Worm (Caenorhabditis elegans) whole organism, young adult: ENCODE measurements around the gene asp-2.

ENCODE experiments used
- F23B12.7 ChIP-seq: sonication (generic microtip); optimal IDR thresholded peaks from 2 replicates; lab custom pipeline; 2017; ENCODE audit warnings: missing genetic modification characterization, mild to moderate bottlenecking, missing compliant biosample characterization, antibody characterized with exemption, moderate library complexity; ENCODE audit not compliant: insufficient read depth
- F49E8.2 ChIP-seq: sonication (generic microtip); optimal IDR thresholded peaks from 3 replicates; lab custom pipeline; 2017; ENCODE audit warnings: missing genetic modification characterization, mild to moderate bottlenecking, missing compliant biosample characterization, antibody characterized with exemption, moderate library complexity; ENCODE audit not compliant: insufficient read depth
- K12H6.12 ChIP-seq: fragments of 200-800 bp; sonication (Bioruptor generic); optimal IDR thresholded peaks from 2 replicates; lab custom pipeline; 2018; ENCODE audit warnings: mild to moderate bottlenecking, missing genetic modification characterization, missing compliant biosample characterization
- Y56A3A.18 ChIP-seq: fragments of 200-800 bp; sonication (Bioruptor generic); IDR thresholded peaks from 2 replicates; pipeline ENCODE4 v1.3.6; 2022; ENCODE audit warnings: missing genetic modification reagents, missing genetic modification characterization, missing compliant biosample characterization
- Y95B8A.8 ChIP-seq: fragments of 200-800 bp; sonication (Bioruptor generic); IDR thresholded peaks from 2 replicates; pipeline ENCODE4 v1.3.6; 2022; ENCODE audit warnings: missing genetic modification reagents, missing genetic modification characterization, missing compliant biosample characterization
- ceh-27 ChIP-seq: fragments of 200-800 bp; sonication (Bioruptor generic); optimal IDR thresholded peaks from 2 replicates; lab custom pipeline; 2018; ENCODE audit warnings: mild to moderate bottlenecking, missing genetic modification characterization, moderate library complexity, missing compliant biosample characterization
- ceh-40 ChIP-seq: fragments of 200-800 bp; sonication (Bioruptor generic); IDR thresholded peaks from 2 replicates; pipeline ENCODE4 v1.3.6; 2022; ENCODE audit warnings: missing genetic modification characterization, missing compliant biosample characterization
- dpff-1 ChIP-seq: sonication (generic microtip); optimal IDR thresholded peaks from 2 replicates; lab custom pipeline; 2017; ENCODE audit warnings: mild to moderate bottlenecking, missing genetic modification characterization, missing compliant biosample characterization
- dpl-1 ChIP-seq: fragments of 150-350 bp; optimal IDR thresholded peaks from 2 replicates; lab custom pipeline; 2014; ENCODE audit warnings: missing biosample characterization, missing genetic modification reagents, missing genetic modification characterization
- efl-1 ChIP-seq: fragments of 150-350 bp; optimal IDR thresholded peaks from 2 replicates; lab custom pipeline; 2014; ENCODE audit warnings: missing biosample characterization, missing genetic modification reagents, missing genetic modification characterization
- hlh-26 ChIP-seq: fragments of 200-800 bp; sonication (Bioruptor generic); conservative IDR thresholded peaks from 2 replicates; pipeline ENCODE4 v1.3.6; 2022; ENCODE audit warnings: missing genetic modification reagents, missing genetic modification characterization, missing compliant biosample characterization
- hmg-1.2 ChIP-seq: fragments of 200-800 bp; sonication (Bioruptor generic); IDR thresholded peaks from 2 replicates; pipeline ENCODE4 v1.3.6; 2022; ENCODE audit warnings: missing genetic modification reagents, missing genetic modification characterization, missing compliant biosample characterization
- hrde-1 ChIP-seq: sonication (generic microtip); optimal IDR thresholded peaks from 2 replicates; lab custom pipeline; 2016; ENCODE audit warnings: missing genetic modification characterization, mild to moderate bottlenecking, missing compliant biosample characterization, moderate library complexity, missing genotype, missing genetic modification reagents, borderline replicate concordance
- lin-35 ChIP-seq, 3 experiments: fragments of 150-350 bp in 2 of 3; sonication (generic microtip) in 1 of 3; optimal IDR thresholded peaks; 2 replicates each; lab custom pipeline; 2014 to 2018; ENCODE audit warnings: missing biosample characterization in 3 of 3, missing genetic modification characterization in 3 of 3, missing genetic modification reagents in 3 of 3
- lin-54 ChIP-seq: fragments of 200-800 bp; sonication (Bioruptor generic); optimal IDR thresholded peaks from 2 replicates; lab custom pipeline; 2018; ENCODE audit warnings: mild to moderate bottlenecking, missing genetic modification characterization, missing compliant biosample characterization
- lsl-1 ChIP-seq: fragments of 200-800 bp; sonication (Bioruptor generic); optimal IDR thresholded peaks from 2 replicates; lab custom pipeline; 2018; ENCODE audit warnings: mild to moderate bottlenecking, missing genetic modification characterization, moderate library complexity, missing compliant biosample characterization
- madf-3 ChIP-seq: fragments of 200-800 bp; sonication (Bioruptor generic); IDR thresholded peaks from 2 replicates; pipeline ENCODE4 v1.3.6; 2022; ENCODE audit warnings: missing genetic modification reagents, missing genetic modification characterization, missing compliant biosample characterization
- madf-6 ChIP-seq: fragments of 200-800 bp; sonication (Bioruptor generic); IDR thresholded peaks from 2 replicates; pipeline ENCODE4 v1.3.6; 2022; ENCODE audit warnings: missing genetic modification reagents, missing genetic modification characterization, missing compliant biosample characterization
- mcd-1 ChIP-seq: fragments of 200-800 bp; sonication (Bioruptor generic); IDR thresholded peaks from 2 replicates; pipeline ENCODE4 v1.3.6; 2022; ENCODE audit warnings: missing genetic modification reagents, missing genetic modification characterization, missing compliant biosample characterization
- mes-4 ChIP-seq: sonication (generic microtip); optimal IDR thresholded peaks from 2 replicates; lab custom pipeline; 2016; ENCODE audit warnings: missing genotype, missing genetic modification characterization, missing compliant biosample characterization
- nhr-27 ChIP-seq: fragments of 200-800 bp; sonication (Bioruptor generic); optimal IDR thresholded peaks from 2 replicates; lab custom pipeline; 2018; ENCODE audit warnings: mild to moderate bottlenecking, missing genetic modification characterization, moderate library complexity, missing compliant biosample characterization
- nhr-80 ChIP-seq: sonication (generic microtip); optimal IDR thresholded peaks from 2 replicates; lab custom pipeline; 2016; ENCODE audit warnings: missing genetic modification characterization, missing compliant biosample characterization
- rec-8 ChIP-seq, 2 experiments: sonication (generic microtip); optimal IDR thresholded peaks; 2 replicates each; lab custom pipeline; 2016; ENCODE audit warnings: mild to moderate bottlenecking in 2 of 2, missing genetic modification characterization in 2 of 2, missing genetic modification reagents in 2 of 2, missing genotype in 2 of 2, missing biosample characterization in 1 of 2, missing compliant biosample characterization in 1 of 2, moderate library complexity in 1 of 2
- snpc-1.3 ChIP-seq: sonication (generic microtip); optimal IDR thresholded peaks from 2 replicates; lab custom pipeline; 2017; ENCODE audit warnings: missing genetic modification characterization, mild to moderate bottlenecking, missing compliant biosample characterization, antibody characterized with exemption, moderate library complexity, missing genotype, missing genetic modification reagents; ENCODE audit not compliant: insufficient read depth
- snpc-3.4 ChIP-seq: sonication (generic microtip); optimal IDR thresholded peaks from 2 replicates; lab custom pipeline; 2017; ENCODE audit warnings: missing genetic modification characterization, mild to moderate bottlenecking, missing compliant biosample characterization, antibody characterized with exemption, moderate library complexity, missing genotype, missing genetic modification reagents
- snpc-4 ChIP-seq, 5 experiments: fragments of 150-350 bp in 1 of 5; sonication (generic microtip) in 4 of 5; optimal IDR thresholded peaks; 2 replicates each; lab custom pipeline; 2014 to 2018; ENCODE audit warnings: missing genetic modification characterization in 5 of 5, missing biosample characterization in 3 of 5, antibody characterized with exemption in 2 of 5, mild to moderate bottlenecking in 2 of 5, missing compliant biosample characterization in 2 of 5, missing genotype in 2 of 5, moderate library complexity in 2 of 5, missing genetic modification reagents in 1 of 5
- tbp1 ChIP-seq: fragments of 200-800 bp; sonication (Bioruptor generic); optimal IDR thresholded peaks from 2 replicates; lab custom pipeline; 2018; ENCODE audit warnings: mild to moderate bottlenecking, missing genetic modification characterization, missing compliant biosample characterization
- unc-62 ChIP-seq: fragments of 150-350 bp; optimal IDR thresholded peaks from 2 replicates; lab custom pipeline; 2014; ENCODE audit warnings: missing biosample characterization, missing genetic modification reagents, missing genetic modification characterization
- zfh-2 ChIP-seq: fragments of 200-800 bp; sonication (Bioruptor generic); conservative IDR thresholded peaks from 2 replicates; pipeline ENCODE4 v1.3.6; 2022; ENCODE audit warnings: missing genetic modification reagents, missing genetic modification characterization, missing compliant biosample characterization
- ztf-18 ChIP-seq: sonication (generic microtip); optimal IDR thresholded peaks from 2 replicates; lab custom pipeline; 2016; ENCODE audit warnings: missing genotype, mild to moderate bottlenecking, missing genetic modification characterization, missing compliant biosample characterization
- ztf-6 ChIP-seq: fragments of 200-800 bp; sonication (Bioruptor generic); IDR thresholded peaks from 2 replicates; pipeline ENCODE4 v1.3.6; 2022; ENCODE audit warnings: missing genetic modification reagents, missing genetic modification characterization, missing compliant biosample characterization

Gene asp-2

DNA sequence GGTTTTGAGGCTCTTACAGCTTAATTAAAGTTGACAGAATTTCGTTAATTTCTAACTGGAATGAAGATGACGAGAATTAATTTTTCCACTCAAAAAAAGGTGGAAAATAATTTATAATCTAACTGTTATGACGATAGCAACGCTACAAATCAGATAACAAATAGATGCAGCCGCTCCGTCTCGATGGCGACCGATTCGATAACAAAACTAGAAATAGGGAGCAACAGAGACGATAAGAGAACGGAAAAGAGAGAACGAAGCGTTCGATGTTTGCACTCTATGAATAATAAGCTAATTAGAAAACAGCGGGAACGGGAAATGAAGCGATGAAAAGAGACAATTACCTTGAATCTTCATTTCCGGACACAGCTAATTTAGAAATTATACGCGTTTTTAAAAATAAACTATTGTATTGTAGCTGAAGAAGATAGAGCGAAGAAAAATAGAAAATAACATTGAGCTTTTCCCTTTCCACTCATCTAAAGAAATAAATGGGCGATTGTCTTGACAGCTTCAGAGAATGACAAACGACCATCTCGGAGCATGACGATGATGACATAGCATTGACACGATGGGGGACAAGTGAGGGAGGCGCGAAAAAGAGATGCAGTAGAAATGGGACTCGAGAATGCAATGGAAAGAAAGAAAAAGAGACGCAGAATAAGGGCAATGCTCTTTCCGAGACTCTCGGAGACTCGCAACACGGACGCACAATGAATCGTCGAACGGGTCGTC lies 15.9 kb downstream of the asp-2 start:
- TF ChIP-seq nhr-80 (tag; lab: Kevin White, UChicago): peak; percentile 88
- TF ChIP-seq K12H6.12 (tag; lab: Kevin White, UChicago): peak; percentile 10
- TF ChIP-seq Y56A3A.18 (GFP tag; lab: Robert Waterston, UW): no peak

DNA sequence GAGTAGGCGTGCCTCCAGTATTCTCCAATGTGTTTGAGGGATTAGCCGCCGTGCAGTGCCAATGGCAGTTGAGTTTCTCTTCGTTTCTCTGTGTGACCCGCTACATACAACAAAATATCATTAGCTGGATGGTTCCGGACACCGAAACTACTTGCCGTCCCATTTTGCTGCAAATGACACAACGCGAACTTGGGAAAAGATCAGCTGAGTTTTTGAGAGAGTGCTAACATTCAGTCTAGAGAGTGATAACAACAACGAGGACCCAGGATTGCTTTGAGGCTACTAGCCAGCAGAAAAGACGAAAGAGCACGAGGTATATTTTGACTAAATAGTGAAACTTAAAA lies 16.5 kb downstream of the asp-2 start:
- TF ChIP-seq lin-35 (GFP tag; optimal IDR thresholded peaks at IDR 0.05; lab: Kevin White, UChicago) (no peak), unc-62 (no peak), madf-6 (0 out of 2 replicates have a peak, but pooled peaks have one; percentile 21), madf-3 (GFP tag; lab: Robert Waterston, UW) (0 out of 2 replicates have a peak, but pooled peaks have one; percentile 47), hlh-26 (GFP tag; lab: Robert Waterston, UW) (no peak)

DNA sequence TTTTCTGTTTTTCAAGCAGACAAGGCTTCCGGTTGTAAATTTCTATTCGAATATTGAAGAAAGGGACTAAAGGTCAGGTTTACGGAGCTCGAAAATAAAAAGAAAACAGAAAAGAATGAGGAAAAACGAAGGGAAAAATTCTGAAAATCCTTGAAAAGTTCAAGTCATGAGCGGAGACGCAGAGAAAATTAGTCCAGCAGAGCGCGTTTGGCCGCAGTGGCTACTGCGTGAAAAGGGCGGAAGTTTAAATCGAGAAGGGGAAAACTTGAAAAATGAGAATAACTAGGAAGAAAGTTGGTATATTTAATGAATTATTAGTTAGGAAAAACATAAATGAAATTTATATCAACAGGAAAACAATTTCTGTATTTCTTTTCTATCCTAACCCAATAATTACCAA lies 17.6 kb downstream of the asp-2 start:
- peak; percentile 82 for TF ChIP-seq F23B12.7 (tag; lab: Kevin White, UChicago)
- no peak for TF ChIP-seq hrde-1
- peak; percentile 49 for TF ChIP-seq dpl-1 (GFP tag; lab: Kevin White, UChicago)
- TF ChIP-seq nhr-27 (tag; lab: Kevin White, UChicago): no peak
- TF ChIP-seq mcd-1: peak; percentile 88
- no peak for TF ChIP-seq ceh-40 (GFP tag; lab: Robert Waterston, UW)
- TF ChIP-seq efl-1: peak; percentile 57
- no peak for TF ChIP-seq Y95B8A.8
- peak; percentile 67; the same call in 1 of the 2 replicates for TF ChIP-seq hmg-1.2 (GFP tag; lab: Robert Waterston, UW)
- peak; percentile 73 for TF ChIP-seq lin-54 (GFP tag; lab: Kevin White, UChicago)
- peak; percentile 50 for TF ChIP-seq ztf-18
- peak; percentile 21 for TF ChIP-seq F49E8.2 (tag; lab: Kevin White, UChicago)
- TF ChIP-seq ztf-6 (GFP tag; lab: Robert Waterston, UW): no peak
- TF ChIP-seq dpff-1: no peak
- no peak for TF ChIP-seq snpc-4 (GFP tag; optimal IDR thresholded peaks at IDR 0.05; lab: Kevin White, UChicago)
- TF ChIP-seq snpc-4 (tag; optimal IDR thresholded peaks at IDR 0.05; lab: Kevin White, UChicago): peak in 1 of 4 experiments; percentile 7
- no peak for TF ChIP-seq snpc-3.4 (tag; lab: Kevin White, UChicago)
- TF ChIP-seq tbp1 (GFP tag; lab: Kevin White, UChicago): peak; percentile 4
- TF ChIP-seq snpc-1.3: peak; percentile 9
- TF ChIP-seq lsl-1 (GFP tag; lab: Kevin White, UChicago): peak; percentile 25
- TF ChIP-seq mes-4 (tag; lab: Kevin White, UChicago): no peak

- TF ChIP-seq rec-8 (tag; optimal IDR thresholded peaks at IDR 0.05; lab: Kevin White, UChicago): no peak
Observed at ce11 chrV:9221566-9221965, 18.7 kb downstream of the asp-2 start, which contains the start of gene grd-6. Gene grd-6, plus strand, starts transcription at chrV:9221866.

- TF ChIP-seq ceh-27 (GFP tag; lab: Kevin White, UChicago): no peak
- TF ChIP-seq zfh-2 (GFP tag; lab: Robert Waterston, UW): peak; percentile 78
Observed at ce11 chrV:9222819-9223218, 19.9 kb downstream of the asp-2 start.
